Fruit fly (Drosophila melanogaster) whole organism, embryonic: ENCODE data around the gene cdi.

ENCODE experiments used
- Adf1 ChIP-seq: fragments of 200-800 bp; sonication (Bioruptor generic); IDR thresholded peaks from 2 replicates; pipeline ENCODE4 v1.3.6; 2022; ENCODE audit warnings: missing biosample characterization, missing genetic modification characterization
- Bteb2 ChIP-seq: fragments of 200-800 bp; sonication (Bioruptor generic); optimal IDR thresholded peaks from 2 replicates; lab custom pipeline; 2016; ENCODE audit warnings: missing biosample characterization, missing genetic modification characterization
- CG7357 ChIP-seq: fragments of 200-800 bp; sonication (Bioruptor generic); IDR thresholded peaks from 3 replicates; pipeline ENCODE4 v1.3.6; 2022; ENCODE audit warnings: missing biosample characterization, missing genetic modification characterization
- CG7745 ChIP-seq: fragments of 200-800 bp; sonication (Bioruptor generic); optimal IDR thresholded peaks from 2 replicates; lab custom pipeline; 2018; ENCODE audit warnings: missing biosample characterization, mild to moderate bottlenecking, missing genetic modification characterization, moderate library complexity
- CG8290 ChIP-seq, 3 experiments: fragments of 200-800 bp; sonication (Bioruptor generic); optimal IDR thresholded peaks; 2 replicates each; lab custom pipeline; 2016 to 2019; ENCODE audit warnings: missing biosample characterization in 3 of 3, missing genetic modification characterization in 3 of 3, mild to moderate bottlenecking in 2 of 3, moderate library complexity in 1 of 3
- CG9797 ChIP-seq: fragments of 200-800 bp; sonication (Bioruptor generic); optimal IDR thresholded peaks from 3 replicates; lab custom pipeline; 2018; ENCODE audit warnings: missing biosample characterization, mild to moderate bottlenecking, missing genetic modification characterization
- grn ChIP-seq: fragments of 200-800 bp; sonication (Bioruptor generic); optimal IDR thresholded peaks from 3 replicates; lab custom pipeline; 2017; ENCODE audit warnings: missing biosample characterization, missing genetic modification characterization
- her ChIP-seq: fragments of 200-800 bp; sonication (Bioruptor generic); optimal IDR thresholded peaks from 2 replicates; lab custom pipeline; 2016; ENCODE audit warnings: missing biosample characterization, missing genetic modification characterization
- pum ChIP-seq: fragments of 200-800 bp; sonication (Bioruptor generic); optimal IDR thresholded peaks from 2 replicates; lab custom pipeline; 2016; ENCODE audit warnings: missing biosample characterization, missing genetic modification characterization

dm6 chr3R:19094799-19095418 lies 839 bp upstream of the cdi start, which contains the start of the genes mRpL55 and ATPsynD:
- no peak for TF ChIP-seq grn
- peak; percentile 74 for TF ChIP-seq CG9797
- no peak for TF ChIP-seq Adf1 (GFP tag; lab: Robert Waterston, UW)
- TF ChIP-seq CG7357 (GFP tag; lab: Robert Waterston, UW), result no peak
- TF ChIP-seq her (GFP tag; lab: Kevin White, UChicago), result no peak
- TF ChIP-seq CG8290 (GFP tag; optimal IDR thresholded peaks at IDR 0.05; lab: Kevin White, UChicago), result no peak
- peak in 1 of 2 experiments; percentile 57 for TF ChIP-seq CG8290 (tag; optimal IDR thresholded peaks at IDR 0.05; lab: Kevin White, UChicago)
- no peak for TF ChIP-seq Bteb2 (GFP tag; lab: Kevin White, UChicago)
- no peak for TF ChIP-seq CG7745
- TF ChIP-seq pum (GFP tag; lab: Kevin White, UChicago), result no peak
